Worm (Caenorhabditis elegans) whole organism, mixed stage, embryonic: ENCODE results near the gene T05C3.2.

Source experiments
- blmp-1 ChIP-seq: fragments of 150-350 bp; optimal IDR thresholded peaks from 2 replicates; lab custom pipeline; 2014; ENCODE audit warnings: missing biosample characterization, missing genetic modification characterization
- nhr-237 ChIP-seq: fragments of 150-350 bp; optimal IDR thresholded peaks from 2 replicates; lab custom pipeline; 2014; ENCODE audit warnings: missing biosample characterization, missing genetic modification characterization
- unc-39 ChIP-seq: fragments of 150-350 bp; optimal IDR thresholded peaks from 2 replicates; lab custom pipeline; 2014; ENCODE audit warnings: missing biosample characterization, missing genetic modification characterization

ce11 chrV:5445839-5446238 lies 47.7 kb upstream of the T05C3.2 start, which contains the start of gene F08F3.1:
- TF ChIP-seq blmp-1 (tag; lab: Kevin White, UChicago) = no peak
- TF ChIP-seq unc-39 = no peak
- TF ChIP-seq nhr-237 = no peak
